Fruit fly (Drosophila melanogaster) whole organism, pupa: ENCODE results near the gene Dph3.

Experiments
- CG10348 ChIP-seq: fragments of 200-800 bp; sonication (Bioruptor generic); IDR thresholded peaks from 2 replicates; pipeline ENCODE4 v1.3.6; 2022; ENCODE audit warnings: missing biosample characterization, missing genetic modification characterization
- CG12605 ChIP-seq: fragments of 200-800 bp; sonication (Bioruptor generic); IDR thresholded peaks from 2 replicates; pipeline ENCODE4 v1.3.6; 2022; ENCODE audit warnings: missing biosample characterization, missing genetic modification characterization
- CG13204 ChIP-seq: fragments of 200-800 bp; sonication (Bioruptor generic); optimal IDR thresholded peaks from 2 replicates; lab custom pipeline; 2018; ENCODE audit warnings: missing biosample characterization, mild to moderate bottlenecking, missing genetic modification characterization, moderate library complexity
- CG14655 ChIP-seq: fragments of 200-800 bp; sonication (Bioruptor generic); optimal IDR thresholded peaks from 3 replicates; lab custom pipeline; 2017; ENCODE audit warnings: mild to moderate bottlenecking, missing biosample characterization, missing genetic modification reagents, missing genetic modification characterization
- CG15710 ChIP-seq: fragments of 200-800 bp; sonication (Bioruptor generic); optimal IDR thresholded peaks from 2 replicates; lab custom pipeline; 2018; ENCODE audit warnings: missing biosample characterization, mild to moderate bottlenecking, missing genetic modification characterization, moderate library complexity
- CG17806 ChIP-seq: fragments of 200-800 bp; sonication (Bioruptor generic); optimal IDR thresholded peaks from 2 replicates; lab custom pipeline; 2018; ENCODE audit warnings: missing biosample characterization, mild to moderate bottlenecking, missing genetic modification characterization, moderate library complexity
- CG32121 ChIP-seq: fragments of 200-800 bp; sonication (Bioruptor generic); IDR thresholded peaks from 2 replicates; pipeline ENCODE4 v1.3.6; 2022; ENCODE audit warnings: missing biosample characterization, missing genetic modification characterization
- CG34367 ChIP-seq: fragments of 200-800 bp; sonication (Bioruptor generic); optimal IDR thresholded peaks from 2 replicates; lab custom pipeline; 2018; ENCODE audit warnings: missing biosample characterization, mild to moderate bottlenecking, missing genetic modification characterization
- CG4496 ChIP-seq: fragments of 200-800 bp; sonication (Bioruptor generic); IDR thresholded peaks from 3 replicates; pipeline ENCODE4 v1.3.6; 2022; ENCODE audit warnings: missing biosample characterization, missing genetic modification characterization
- CG8159 ChIP-seq: fragments of 200-800 bp; sonication (Bioruptor generic); optimal IDR thresholded peaks from 3 replicates; lab custom pipeline; 2018; ENCODE audit warnings: missing biosample characterization, mild to moderate bottlenecking, missing genetic modification characterization, moderate library complexity
- CG8301 ChIP-seq: fragments of 200-800 bp; sonication (Bioruptor generic); optimal IDR thresholded peaks from 2 replicates; lab custom pipeline; 2018; ENCODE audit warnings: missing biosample characterization, mild to moderate bottlenecking, missing genetic modification characterization
- CG9948 ChIP-seq: fragments of 200-800 bp; sonication (Bioruptor generic); optimal IDR thresholded peaks from 2 replicates; lab custom pipeline; 2018; ENCODE audit warnings: missing biosample characterization, mild to moderate bottlenecking, missing genetic modification characterization, moderate library complexity
- D1 ChIP-seq: fragments of 200-800 bp; sonication (Bioruptor generic); optimal IDR thresholded peaks from 2 replicates; lab custom pipeline; 2018; ENCODE audit warnings: missing biosample characterization, mild to moderate bottlenecking, missing genetic modification characterization, moderate library complexity
- EcR ChIP-seq: fragments of 200-800 bp; sonication (Bioruptor generic); optimal IDR thresholded peaks from 3 replicates; lab custom pipeline; 2019; ENCODE audit warnings: missing biosample characterization, missing genetic modification characterization, mild to moderate bottlenecking, moderate library complexity, missing genetic modification reagents
- Ets98B ChIP-seq: fragments of 200-800 bp; sonication (Bioruptor generic); IDR thresholded peaks from 2 replicates; pipeline ENCODE4 v1.3.6; 2022; ENCODE audit warnings: missing biosample characterization, missing genetic modification characterization
- Pif1A ChIP-seq: fragments of 200-800 bp; sonication (Bioruptor generic); optimal IDR thresholded peaks from 3 replicates; lab custom pipeline; 2016; ENCODE audit warnings: missing biosample characterization, missing genetic modification characterization
- Pif1B ChIP-seq: fragments of 200-800 bp; sonication (Bioruptor generic); optimal IDR thresholded peaks from 3 replicates; lab custom pipeline; 2016; ENCODE audit warnings: missing biosample characterization, missing genetic modification characterization
- Snoo ChIP-seq: fragments of 200-800 bp; sonication (Bioruptor generic); optimal IDR thresholded peaks from 3 replicates; lab custom pipeline; 2017; ENCODE audit warnings: missing biosample characterization, mild to moderate bottlenecking, missing genetic modification characterization, inconsistent platforms
- fd96Ca ChIP-seq: fragments of 200-800 bp; sonication (Bioruptor generic); IDR thresholded peaks from 3 replicates; pipeline ENCODE4 v1.3.6; 2022; ENCODE audit warnings: missing biosample characterization, missing genetic modification characterization
- gl ChIP-seq: fragments of 200-800 bp; sonication (Bioruptor generic); optimal IDR thresholded peaks from 2 replicates; lab custom pipeline; 2018; ENCODE audit warnings: missing biosample characterization, mild to moderate bottlenecking, missing genetic modification characterization
- rn ChIP-seq: fragments of 200-800 bp; sonication (Bioruptor generic); IDR thresholded peaks from 2 replicates; pipeline ENCODE4 v1.3.6; 2022; ENCODE audit warnings: missing biosample characterization, missing genetic modification characterization

Gene Dph3

DNA sequence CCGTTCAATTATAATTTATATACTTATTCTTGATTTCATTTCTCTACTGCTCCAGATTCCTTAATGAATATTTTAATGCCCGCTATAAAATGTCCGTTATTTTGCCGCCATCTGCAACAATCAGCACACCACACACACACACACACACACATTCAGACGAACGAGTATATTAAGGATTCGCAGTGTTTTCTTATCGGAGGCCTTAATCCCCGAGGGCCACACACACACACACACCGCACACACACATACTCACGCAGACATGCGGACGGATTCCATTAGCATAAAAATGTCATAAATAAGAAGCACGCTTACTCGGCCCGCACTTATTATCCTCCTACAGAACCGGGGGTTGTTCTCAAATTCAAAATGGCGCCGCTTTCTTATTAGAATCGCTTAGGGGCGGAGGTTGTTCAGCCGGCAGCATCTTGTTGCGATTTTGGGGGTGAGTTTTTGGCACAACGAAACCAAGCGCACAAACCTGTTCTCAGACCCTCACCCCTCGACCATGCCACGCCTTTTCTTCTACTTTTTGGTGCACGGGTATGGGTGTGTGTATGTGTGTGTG, 29.3 kb downstream of the Dph3 start:
- no peak for TF ChIP-seq CG8159
- TF ChIP-seq CG12605 (GFP tag; lab: Robert Waterston, UW) = no peak
- no peak for TF ChIP-seq CG34367
- TF ChIP-seq D1 (tag; lab: Kevin White, UChicago) = no peak
- no peak for TF ChIP-seq CG17806
- TF ChIP-seq CG15710 (tag; lab: Kevin White, UChicago) = no peak
- no peak for TF ChIP-seq fd96Ca (GFP tag; lab: Robert Waterston, UW)
- no peak for TF ChIP-seq CG8301 (tag; lab: Kevin White, UChicago)
- no peak for TF ChIP-seq CG32121 (GFP tag; lab: Robert Waterston, UW)
- TF ChIP-seq CG4496 (GFP tag; lab: Robert Waterston, UW) = no peak
- no peak for TF ChIP-seq CG9948 (tag; lab: Kevin White, UChicago)
- no peak for TF ChIP-seq Pif1B
- no peak for TF ChIP-seq gl (tag; lab: Kevin White, UChicago)
- no peak for TF ChIP-seq EcR
- no peak for TF ChIP-seq CG10348 (GFP tag; lab: Robert Waterston, UW)
- no peak for TF ChIP-seq CG13204 (GFP tag; lab: Kevin White, UChicago)

DNA sequence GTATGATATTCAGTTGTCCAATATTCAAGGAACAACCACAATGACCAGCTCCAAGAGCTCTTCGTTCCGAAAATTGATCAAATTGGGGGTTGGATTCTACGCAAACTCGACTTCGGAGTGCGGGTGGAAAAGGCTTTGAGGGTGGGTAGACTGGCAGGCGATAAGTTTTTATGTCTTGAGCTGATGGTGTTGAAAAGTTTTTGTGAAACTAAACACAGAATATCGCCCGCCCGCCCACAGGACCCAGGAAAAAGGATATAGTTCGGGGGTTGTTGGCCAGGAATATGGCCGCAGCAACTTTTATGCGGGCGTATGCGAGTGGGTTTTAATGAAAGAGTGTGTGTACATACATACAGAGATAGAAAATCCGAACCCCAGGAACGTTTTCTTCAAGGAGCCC, 31.9 kb downstream of the Dph3 start:
- TF ChIP-seq CG9948 (tag; lab: Kevin White, UChicago) (no peak), CG15710 (tag; lab: Kevin White, UChicago) (no peak), rn (no peak)

DNA sequence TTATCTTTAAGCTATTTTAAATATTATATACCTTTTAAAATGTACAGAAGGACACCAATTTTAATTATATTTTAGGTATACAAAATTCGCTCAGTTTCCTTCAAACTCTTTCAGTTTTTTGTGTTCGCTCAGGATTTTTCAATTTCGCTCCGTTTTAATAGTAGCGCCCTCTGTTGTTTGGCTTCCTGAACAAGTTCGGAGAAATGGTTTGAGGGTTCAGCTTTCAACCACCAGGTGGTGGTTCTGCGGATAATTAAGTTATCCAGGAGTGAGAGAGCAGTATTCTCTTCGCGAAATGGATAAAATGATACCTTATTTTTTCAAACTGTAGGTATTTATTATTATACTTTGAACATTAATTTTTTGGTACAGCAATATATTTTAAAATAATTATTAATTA, 37.3 kb downstream of the Dph3 start:
- TF ChIP-seq CG10348 (GFP tag; lab: Robert Waterston, UW) (no peak), fd96Ca (GFP tag; lab: Robert Waterston, UW) (no peak), CG14655 (GFP tag; lab: Kevin White, UChicago) (peak; percentile 76), CG12605 (GFP tag; lab: Robert Waterston, UW) (0 out of 2 replicates have a peak, but pooled peaks have one; percentile 9), gl (tag; lab: Kevin White, UChicago) (no peak), Pif1A (peak; percentile 64), D1 (tag; lab: Kevin White, UChicago) (peak; percentile 4), CG13204 (GFP tag; lab: Kevin White, UChicago) (peak; percentile 11), Ets98B (GFP tag; lab: Robert Waterston, UW) (no peak; the same call in 1 of the 2 replicates), EcR (no peak), CG17806 (no peak), CG9948 (tag; lab: Kevin White, UChicago) (no peak), Pif1B (peak; percentile 45), CG8159 (peak; percentile 41), CG4496 (GFP tag; lab: Robert Waterston, UW) (no peak; the same call in 2 of the 3 replicates), Snoo (no peak), rn (no peak), CG8301 (tag; lab: Kevin White, UChicago) (peak; percentile 55), CG34367 (peak; percentile 53), CG15710 (tag; lab: Kevin White, UChicago) (peak; percentile 19), CG32121 (GFP tag; lab: Robert Waterston, UW) (no peak)

DNA sequence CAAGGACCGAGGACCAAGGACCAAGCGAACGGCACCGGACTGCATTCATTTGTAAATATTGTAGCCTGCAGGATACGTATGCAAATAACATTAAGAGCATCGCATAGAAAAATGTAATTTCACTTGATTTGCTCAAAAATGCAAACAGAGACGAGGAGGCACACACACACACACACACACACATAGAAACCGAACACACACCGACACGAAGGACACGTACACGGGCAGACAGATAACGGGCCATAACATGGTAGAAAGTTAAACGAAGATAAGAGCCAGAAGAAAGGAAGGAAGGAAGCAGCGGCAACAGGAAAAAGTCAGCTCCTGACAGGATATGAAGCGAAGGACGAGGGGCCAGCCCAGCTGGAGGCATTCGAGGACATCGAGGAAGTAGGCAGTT, 38.9 kb downstream of the Dph3 start:
- TF ChIP-seq CG13204 (GFP tag; lab: Kevin White, UChicago) (no peak), gl (tag; lab: Kevin White, UChicago) (no peak), Ets98B (GFP tag; lab: Robert Waterston, UW) (no peak), CG10348 (GFP tag; lab: Robert Waterston, UW) (no peak), Snoo (no peak), CG32121 (GFP tag; lab: Robert Waterston, UW) (no peak), rn (no peak), EcR (no peak), CG15710 (tag; lab: Kevin White, UChicago) (no peak), Pif1A (no peak)

DNA sequence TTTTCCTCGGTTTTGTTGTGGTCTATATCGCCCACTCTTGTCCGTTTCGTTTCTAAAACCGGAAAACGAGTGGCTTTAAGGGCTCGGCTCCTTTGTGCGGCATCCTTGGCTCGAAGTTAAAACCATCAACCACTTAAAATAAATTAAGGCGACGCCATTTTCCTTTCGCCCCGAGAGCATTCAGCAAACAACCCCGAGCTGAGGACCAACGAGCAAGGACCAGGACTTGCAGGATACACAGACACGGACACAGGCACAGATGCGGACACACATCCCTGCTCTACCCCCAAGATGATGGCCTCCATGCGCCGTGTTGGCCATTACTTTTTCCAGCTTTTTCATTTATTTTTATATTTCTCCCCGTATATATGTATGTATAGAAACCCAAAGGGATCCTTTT, 41.0 kb downstream of the Dph3 start:
- TF ChIP-seq D1 (tag; lab: Kevin White, UChicago) (no peak), Ets98B (GFP tag; lab: Robert Waterston, UW) (no peak), CG14655 (GFP tag; lab: Kevin White, UChicago) (no peak), Pif1A (no peak)

DNA sequence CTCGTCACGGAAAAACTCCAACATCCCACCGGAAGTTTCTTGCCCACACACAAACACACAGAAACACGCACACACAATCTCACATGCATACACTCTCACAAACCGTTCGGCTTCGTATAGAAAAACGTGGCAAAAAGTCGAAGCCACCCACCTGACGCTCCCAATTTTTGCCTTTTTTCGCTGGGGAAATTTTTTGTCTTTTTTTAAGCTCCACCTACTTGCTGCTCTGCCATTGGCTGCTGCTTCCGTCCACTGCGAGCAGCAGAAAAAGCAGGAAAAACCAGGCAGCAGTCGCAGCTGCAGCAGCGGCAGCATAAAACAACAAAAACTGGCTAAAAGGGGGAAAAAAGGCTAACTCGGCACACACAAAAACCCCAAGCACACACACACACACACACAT, 50.2 kb downstream of the Dph3 start:
- 0 out of 2 replicates have a peak, but pooled peaks have one; percentile 13 for TF ChIP-seq CG12605 (GFP tag; lab: Robert Waterston, UW)
- no peak for TF ChIP-seq CG9948 (tag; lab: Kevin White, UChicago)
- peak; percentile 8 for TF ChIP-seq CG14655 (GFP tag; lab: Kevin White, UChicago)
- no peak for TF ChIP-seq CG4496 (GFP tag; lab: Robert Waterston, UW)
